Worm (Caenorhabditis elegans) whole organism, L1 larva: ENCODE results near the gene sptl-1.

ENCODE experiments used
- C16A3.4 ChIP-seq: fragments of 150-350 bp; optimal IDR thresholded peaks from 2 replicates; lab custom pipeline; 2014; ENCODE audit warnings: missing biosample characterization, missing genetic modification characterization
- dpl-1 ChIP-seq, 3 experiments: fragments of 150-350 bp in 2 of 3; sonication (generic microtip) in 1 of 3; optimal IDR thresholded peaks; 2 replicates each; lab custom pipeline; 2014 to 2017; ENCODE audit warnings: missing biosample characterization in 3 of 3, missing genetic modification characterization in 3 of 3, missing genetic modification reagents in 3 of 3
- mab-9 ChIP-seq: fragments of 200-800 bp; sonication (Bioruptor generic); IDR thresholded peaks from 2 replicates; pipeline ENCODE4 v1.3.6; 2022; ENCODE audit warnings: missing genetic modification reagents, missing genetic modification characterization, missing compliant biosample characterization
- mdl-1 ChIP-seq, 2 experiments: fragments of 150-350 bp; optimal IDR thresholded peaks; 2 replicates each; lab custom pipeline; 2014 to 2017; ENCODE audit warnings: missing biosample characterization in 2 of 2, missing genetic modification characterization in 2 of 2, inconsistent platforms in 1 of 2
- nhr-11 ChIP-seq: fragments of 150-350 bp; optimal IDR thresholded peaks from 2 replicates; lab custom pipeline; 2014; ENCODE audit warnings: missing biosample characterization, missing genetic modification characterization
- nhr-237 ChIP-seq: fragments of 150-350 bp; optimal IDR thresholded peaks from 2 replicates; lab custom pipeline; 2014; ENCODE audit warnings: missing biosample characterization, missing genetic modification characterization
- nhr-28 ChIP-seq: fragments of 150-350 bp; optimal IDR thresholded peaks from 2 replicates; lab custom pipeline; 2014; ENCODE audit warnings: missing biosample characterization, missing genetic modification characterization
- pag-3 ChIP-seq: sonication (generic microtip); optimal IDR thresholded peaks from 2 replicates; lab custom pipeline; 2017; ENCODE audit warnings: missing genetic modification characterization, mild to moderate bottlenecking, missing compliant biosample characterization, antibody characterized with exemption, borderline replicate concordance; ENCODE audit not compliant: insufficient read depth
- swsn-7 ChIP-seq: sonication (generic microtip); optimal IDR thresholded peaks from 2 replicates; lab custom pipeline; 2016; ENCODE audit warnings: missing genetic modification characterization, missing compliant biosample characterization

ce11 chrII:73892-74291 lies 22.4 kb downstream of the sptl-1 start:
- TF ChIP-seq dpl-1 (GFP tag; optimal IDR thresholded peaks at IDR 0.05; lab: Kevin White, UChicago) (no peak), nhr-237 (no peak), nhr-11 (tag; lab: Kevin White, UChicago) (no peak), C16A3.4 (tag; lab: Kevin White, UChicago) (no peak), pag-3 (no peak), swsn-7 (no peak), mdl-1 (tag; optimal IDR thresholded peaks at IDR 0.05; lab: Kevin White, UChicago) (no peak), nhr-28 (tag; lab: Kevin White, UChicago) (no peak), mab-9 (GFP tag; lab: Robert Waterston, UW) (no peak)
